Worm (Caenorhabditis elegans) whole organism, L3 larva: ENCODE results near the gene nhr-114.

Source experiments
- nhr-23 ChIP-seq: fragments of 150-350 bp; optimal IDR thresholded peaks from 2 replicates; lab custom pipeline; 2014; ENCODE audit warnings: missing biosample characterization, missing genetic modification reagents, missing genetic modification characterization
- nhr-77 ChIP-seq: fragments of 150-350 bp; optimal IDR thresholded peaks from 2 replicates; lab custom pipeline; 2014; ENCODE audit warnings: missing biosample characterization, missing genetic modification characterization
- pha-4 ChIP-seq: fragments of 150-350 bp; optimal IDR thresholded peaks from 2 replicates; lab custom pipeline; 2014; ENCODE audit warnings: missing biosample characterization, missing genetic modification reagents, missing genetic modification characterization

DNA sequence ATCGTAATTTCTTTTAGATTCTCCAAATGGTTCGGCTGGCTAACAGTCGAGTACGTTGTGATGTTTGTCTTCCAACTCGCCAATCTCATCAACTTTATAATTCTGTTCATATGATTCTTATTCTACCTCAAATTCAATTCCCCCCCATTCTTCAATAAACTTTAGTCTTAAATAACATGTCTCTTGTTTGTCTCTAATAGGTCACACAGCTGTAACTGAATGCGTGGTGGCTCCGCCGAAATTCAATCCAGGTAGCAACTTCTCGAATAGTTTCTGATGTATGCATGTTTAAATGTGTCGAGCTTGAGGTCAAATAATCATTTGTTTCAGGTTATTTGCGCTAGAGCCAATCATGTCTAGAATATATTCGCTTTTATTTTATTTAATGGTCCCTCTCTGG lies 48.3 kb upstream of the nhr-114 start, which contains the start of gene lgc-29:
- TF ChIP-seq pha-4 (tag; lab: Kevin White, UChicago) (no peak), nhr-23 (tag; lab: Kevin White, UChicago) (no peak), nhr-77 (tag; lab: Kevin White, UChicago) (no peak)
